Worm (Caenorhabditis elegans) whole organism, L1 larva: Measurements from ENCODE around the gene K10D11.7.

Experiments
- C04F5.9 ChIP-seq: sonication (generic microtip); optimal IDR thresholded peaks from 2 replicates; lab custom pipeline; 2016; ENCODE audit warnings: missing genetic modification characterization, missing compliant biosample characterization
- F16B12.6 ChIP-seq: fragments of 150-350 bp; optimal IDR thresholded peaks from 2 replicates; lab custom pipeline; 2014; ENCODE audit warnings: missing biosample characterization, missing genetic modification characterization
- aly-2 ChIP-seq: fragments of 150-350 bp; optimal IDR thresholded peaks from 2 replicates; lab custom pipeline; 2014; ENCODE audit warnings: missing biosample characterization, missing genetic modification characterization
- ceh-63 ChIP-seq: fragments of 200-800 bp; sonication (Bioruptor generic); optimal IDR thresholded peaks from 2 replicates; lab custom pipeline; 2018; ENCODE audit warnings: mild to moderate bottlenecking, missing genetic modification characterization, missing compliant biosample characterization
- dpl-1 ChIP-seq, 3 experiments: fragments of 150-350 bp in 2 of 3; sonication (generic microtip) in 1 of 3; optimal IDR thresholded peaks; 2 replicates each; lab custom pipeline; 2014 to 2017; ENCODE audit warnings: missing biosample characterization in 3 of 3, missing genetic modification characterization in 3 of 3, missing genetic modification reagents in 3 of 3
- efl-1 ChIP-seq, 4 experiments: fragments of 150-350 bp; optimal IDR thresholded peaks in 3 of 4; peaks in 1 of 4; 1 replicate in 1 of 4; 2 replicates in 3 of 4; lab custom pipeline; 2014; ENCODE audit warnings: missing biosample characterization in 2 of 4, missing genetic modification characterization in 2 of 4, missing genetic modification reagents in 2 of 4
- efl-3 ChIP-seq: fragments of 200-800 bp; sonication (Bioruptor generic); optimal IDR thresholded peaks from 2 replicates; lab custom pipeline; 2018; ENCODE audit warnings: mild to moderate bottlenecking, missing genetic modification characterization, missing compliant biosample characterization
- egl-27 ChIP-seq, 2 experiments: fragments of 150-350 bp in 1 of 2; sonication (generic microtip); optimal IDR thresholded peaks; 3 replicates each; lab custom pipeline; 2017 to 2018; ENCODE audit warnings: missing biosample characterization in 2 of 2, missing genetic modification characterization in 2 of 2, missing genetic modification reagents in 2 of 2
- elt-2 ChIP-seq: sonication (generic microtip); optimal IDR thresholded peaks from 2 replicates; lab custom pipeline; 2016; ENCODE audit warnings: missing genetic modification characterization, mild to moderate bottlenecking, inconsistent platforms, missing compliant biosample characterization, missing genetic modification reagents
- ets-5 ChIP-seq: fragments of 200-800 bp; sonication (Bioruptor generic); IDR thresholded peaks from 2 replicates; pipeline ENCODE4 v1.3.6; 2022; ENCODE audit warnings: missing genetic modification characterization, missing compliant biosample characterization
- fkh-10 ChIP-seq: sonication (generic microtip); optimal IDR thresholded peaks from 2 replicates; lab custom pipeline; 2017; ENCODE audit warnings: missing biosample characterization, missing genetic modification reagents, missing genetic modification characterization
- fkh-8 ChIP-seq: sonication (generic microtip); optimal IDR thresholded peaks from 2 replicates; lab custom pipeline; 2016; ENCODE audit warnings: mild to moderate bottlenecking, missing genetic modification characterization, missing compliant biosample characterization
- fos-1 ChIP-seq: fragments of 150-350 bp; optimal IDR thresholded peaks from 2 replicates; lab custom pipeline; 2014; ENCODE audit warnings: missing biosample characterization, missing genetic modification characterization
- grh-1 ChIP-seq: fragments of 200-800 bp; sonication (Bioruptor generic); IDR thresholded peaks from 2 replicates; pipeline ENCODE4 v1.3.6; 2022; ENCODE audit warnings: missing genetic modification reagents, missing genetic modification characterization, missing compliant biosample characterization
- hlh-4 ChIP-seq: sonication (generic microtip); optimal IDR thresholded peaks from 2 replicates; lab custom pipeline; 2016; ENCODE audit warnings: mild to moderate bottlenecking, missing genetic modification characterization, missing compliant biosample characterization
- irx-1 ChIP-seq: sonication (generic microtip); optimal IDR thresholded peaks from 2 replicates; lab custom pipeline; 2016; ENCODE audit warnings: missing genetic modification characterization, missing compliant biosample characterization
- lin-13 ChIP-seq: fragments of 150-350 bp; optimal IDR thresholded peaks from 2 replicates; lab custom pipeline; 2014; ENCODE audit warnings: missing biosample characterization, missing genetic modification reagents, missing genetic modification characterization
- lin-35 ChIP-seq, 2 experiments: fragments of 150-350 bp; optimal IDR thresholded peaks; 2 replicates each; lab custom pipeline; 2014; ENCODE audit warnings: missing biosample characterization in 2 of 2, missing genetic modification characterization in 2 of 2, missing genetic modification reagents in 2 of 2
- lin-39 ChIP-seq: fragments of 150-350 bp; optimal IDR thresholded peaks from 2 replicates; lab custom pipeline; 2014; ENCODE audit warnings: missing biosample characterization, missing genetic modification reagents, missing genetic modification characterization
- lir-3 ChIP-seq: sonication (generic microtip); optimal IDR thresholded peaks from 2 replicates; lab custom pipeline; 2016; ENCODE audit warnings: mild to moderate bottlenecking, missing genetic modification characterization, moderate library complexity, missing compliant biosample characterization; ENCODE audit not compliant: poor library complexity
- lsy-2 ChIP-seq, 2 experiments: fragments of 150-350 bp; optimal IDR thresholded peaks; 2 replicates each; lab custom pipeline; 2014; ENCODE audit warnings: missing biosample characterization in 2 of 2, missing genetic modification characterization in 2 of 2
- mab-9 ChIP-seq: fragments of 200-800 bp; sonication (Bioruptor generic); IDR thresholded peaks from 2 replicates; pipeline ENCODE4 v1.3.6; 2022; ENCODE audit warnings: missing genetic modification reagents, missing genetic modification characterization, missing compliant biosample characterization
- mep-1 ChIP-seq: fragments of 150-350 bp; optimal IDR thresholded peaks from 2 replicates; lab custom pipeline; 2014; ENCODE audit warnings: missing biosample characterization, missing genetic modification characterization
- nhr-11 ChIP-seq: fragments of 150-350 bp; optimal IDR thresholded peaks from 2 replicates; lab custom pipeline; 2014; ENCODE audit warnings: missing biosample characterization, missing genetic modification characterization
- nhr-12 ChIP-seq: sonication (generic microtip); optimal IDR thresholded peaks from 2 replicates; lab custom pipeline; 2017; ENCODE audit warnings: missing biosample characterization, missing genetic modification characterization
- nhr-20 ChIP-seq: sonication (generic microtip); optimal IDR thresholded peaks from 2 replicates; lab custom pipeline; 2016; ENCODE audit warnings: mild to moderate bottlenecking, missing genetic modification characterization, missing compliant biosample characterization
- nhr-237 ChIP-seq: fragments of 150-350 bp; optimal IDR thresholded peaks from 2 replicates; lab custom pipeline; 2014; ENCODE audit warnings: missing biosample characterization, missing genetic modification characterization
- nhr-47 ChIP-seq: sonication (generic microtip); optimal IDR thresholded peaks from 2 replicates; lab custom pipeline; 2016; ENCODE audit warnings: mild to moderate bottlenecking, missing genetic modification characterization, moderate library complexity, missing compliant biosample characterization
- nhr-71 ChIP-seq: sonication (generic microtip); optimal IDR thresholded peaks from 2 replicates; lab custom pipeline; 2016; ENCODE audit warnings: mild to moderate bottlenecking, missing genetic modification characterization, moderate library complexity, missing compliant biosample characterization
- nhr-84 ChIP-seq: sonication (generic microtip); optimal IDR thresholded peaks from 2 replicates; lab custom pipeline; 2017; ENCODE audit warnings: missing biosample characterization, missing genetic modification characterization
- nhr-85 ChIP-seq: sonication (generic microtip); peaks from one replicate; lab custom pipeline; 2016; ENCODE audit warnings: missing genetic modification characterization, inconsistent platforms, missing compliant biosample characterization
- nhr-90 ChIP-seq: sonication (generic microtip); optimal IDR thresholded peaks from 2 replicates; lab custom pipeline; 2016; ENCODE audit warnings: mild to moderate bottlenecking, missing genetic modification characterization, missing compliant biosample characterization; ENCODE audit not compliant: poor library complexity
- pag-3 ChIP-seq: sonication (generic microtip); optimal IDR thresholded peaks from 2 replicates; lab custom pipeline; 2017; ENCODE audit warnings: missing genetic modification characterization, mild to moderate bottlenecking, missing compliant biosample characterization, antibody characterized with exemption, borderline replicate concordance; ENCODE audit not compliant: insufficient read depth
- pax-3 ChIP-seq: fragments of 200-800 bp; sonication (Bioruptor generic); optimal IDR thresholded peaks from 2 replicates; lab custom pipeline; 2018; ENCODE audit warnings: mild to moderate bottlenecking, missing genetic modification characterization, moderate library complexity, missing compliant biosample characterization
- pqm-1 ChIP-seq: sonication (generic microtip); optimal IDR thresholded peaks from 3 replicates; lab custom pipeline; 2017; ENCODE audit warnings: missing biosample characterization, missing genetic modification characterization
- rnt-1 ChIP-seq: sonication (generic microtip); optimal IDR thresholded peaks from 2 replicates; lab custom pipeline; 2016; ENCODE audit warnings: mild to moderate bottlenecking, missing genetic modification characterization, moderate library complexity, missing compliant biosample characterization
- skn-1 ChIP-seq: fragments of 150-350 bp; optimal IDR thresholded peaks from 2 replicates; lab custom pipeline; 2014; ENCODE audit warnings: missing biosample characterization, missing genetic modification characterization
- snu-23 ChIP-seq: sonication (generic microtip); optimal IDR thresholded peaks from 2 replicates; lab custom pipeline; 2016; ENCODE audit warnings: missing genetic modification characterization, missing compliant biosample characterization
- sox-4 ChIP-seq: sonication (generic microtip); optimal IDR thresholded peaks from 2 replicates; lab custom pipeline; 2016; ENCODE audit warnings: missing genetic modification characterization, missing compliant biosample characterization
- sptf-1 ChIP-seq: fragments of 150-350 bp; optimal IDR thresholded peaks from 2 replicates; lab custom pipeline; 2014; ENCODE audit warnings: missing biosample characterization, missing genetic modification characterization
- swsn-7 ChIP-seq: sonication (generic microtip); optimal IDR thresholded peaks from 2 replicates; lab custom pipeline; 2016; ENCODE audit warnings: missing genetic modification characterization, missing compliant biosample characterization
- tlp-1 ChIP-seq: fragments of 150-350 bp; optimal IDR thresholded peaks from 2 replicates; lab custom pipeline; 2014; ENCODE audit warnings: missing biosample characterization, missing genetic modification characterization
- unc-130 ChIP-seq: fragments of 150-350 bp; optimal IDR thresholded peaks from 2 replicates; lab custom pipeline; 2017; ENCODE audit warnings: missing biosample characterization, missing genetic modification characterization, inconsistent platforms
- unc-86 ChIP-seq: sonication (generic microtip); optimal IDR thresholded peaks from 2 replicates; lab custom pipeline; 2016; ENCODE audit warnings: missing genetic modification characterization, missing compliant biosample characterization
- unc-98 ChIP-seq: fragments of 200-800 bp; sonication (Bioruptor generic); IDR thresholded peaks from 2 replicates; pipeline ENCODE4 v1.3.6; 2022; ENCODE audit warnings: missing genetic modification characterization, missing compliant biosample characterization
- vab-15 ChIP-seq: sonication (generic microtip); optimal IDR thresholded peaks from 2 replicates; lab custom pipeline; 2017; ENCODE audit warnings: missing genotype, mild to moderate bottlenecking, missing genetic modification characterization, missing compliant biosample characterization
- xbp-1 ChIP-seq: sonication (generic microtip); optimal IDR thresholded peaks from 2 replicates; lab custom pipeline; 2016; ENCODE audit warnings: missing genetic modification characterization, missing compliant biosample characterization
- zag-1 ChIP-seq: fragments of 150-350 bp; optimal IDR thresholded peaks from 2 replicates; lab custom pipeline; 2014; ENCODE audit warnings: missing biosample characterization, missing genetic modification characterization
- zip-4 ChIP-seq: fragments of 200-800 bp; sonication (Bioruptor generic); optimal IDR thresholded peaks from 2 replicates; lab custom pipeline; 2018; ENCODE audit warnings: mild to moderate bottlenecking, missing genetic modification characterization, moderate library complexity, missing compliant biosample characterization
- ztf-11 ChIP-seq, 2 experiments: sonication (generic microtip); optimal IDR thresholded peaks; 2 replicates each; lab custom pipeline; 2016 to 2017; ENCODE audit warnings: missing genetic modification characterization in 2 of 2, missing biosample characterization in 1 of 2, missing compliant biosample characterization in 1 of 2

Gene K10D11.7

ce11 chrIV:13026762-13027161, 31.0 kb upstream of the K10D11.7 start:
- TF ChIP-seq lin-35 (GFP tag; optimal IDR thresholded peaks at IDR 0.05; lab: Kevin White, UChicago) (no peak), efl-1 (optimal IDR thresholded peaks at IDR 0.05; lab: Kevin White, UChicago) (no peak), efl-1 (GFP tag; optimal IDR thresholded peaks at IDR 0.05 in 1 of 2; lab: Kevin White, UChicago) (peak in 1 of 2 experiments; percentile 70), elt-2 (peak; percentile 75)

ce11 chrIV:13025853-13026343, 30.1 kb upstream of the K10D11.7 start:
- TF ChIP-seq nhr-12, result no peak
- peak in 1 of 2 experiments; percentile 48 for TF ChIP-seq lsy-2 (tag; optimal IDR thresholded peaks at IDR 0.05; lab: Kevin White, UChicago)
- TF ChIP-seq dpl-1 (GFP tag; optimal IDR thresholded peaks at IDR 0.05; lab: Kevin White, UChicago), result peak in 1 of 3 experiments; percentile 24
- no peak for TF ChIP-seq unc-130 (tag; lab: Kevin White, UChicago)
- no peak for TF ChIP-seq egl-27 (tag; optimal IDR thresholded peaks at IDR 0.05; lab: Kevin White, UChicago)
- no peak for TF ChIP-seq elt-2
- TF ChIP-seq nhr-20 (tag; lab: Kevin White, UChicago), result no peak
- TF ChIP-seq unc-86 (tag; lab: Kevin White, UChicago), result peak; percentile 41
- TF ChIP-seq lir-3 (tag; lab: Kevin White, UChicago), result no peak
- peak; percentile 55 for TF ChIP-seq nhr-47 (tag; lab: Kevin White, UChicago)
- peak; percentile 10 for TF ChIP-seq lin-13 (GFP tag; lab: Kevin White, UChicago)
- TF ChIP-seq efl-3, result no peak
- no peak for TF ChIP-seq hlh-4 (tag; lab: Kevin White, UChicago)
- no peak for TF ChIP-seq ceh-63 (GFP tag; lab: Kevin White, UChicago)
- no peak for TF ChIP-seq nhr-85 (tag; lab: Kevin White, UChicago)
- TF ChIP-seq pag-3, result no peak
- no peak for TF ChIP-seq zag-1 (tag; lab: Kevin White, UChicago)
- peak; percentile 44 for TF ChIP-seq swsn-7
- TF ChIP-seq sptf-1 (tag; lab: Kevin White, UChicago), result no peak
- no peak for TF ChIP-seq rnt-1 (tag; lab: Kevin White, UChicago)
- no peak for TF ChIP-seq ztf-11 (tag; optimal IDR thresholded peaks at IDR 0.05; lab: Kevin White, UChicago)
- TF ChIP-seq tlp-1 (tag; lab: Kevin White, UChicago), result no peak
- no peak for TF ChIP-seq vab-15 (tag; lab: Kevin White, UChicago)
- TF ChIP-seq ets-5, result no peak
- no peak for TF ChIP-seq sox-4 (tag; lab: Kevin White, UChicago)
- no peak for TF ChIP-seq mep-1 (tag; lab: Kevin White, UChicago)
- TF ChIP-seq fkh-10 (GFP tag; lab: Kevin White, UChicago), result peak; percentile 69
- TF ChIP-seq F16B12.6 (tag; lab: Kevin White, UChicago), result no peak
- TF ChIP-seq zip-4 (GFP tag; lab: Kevin White, UChicago), result no peak
- TF ChIP-seq grh-1, result no peak
- TF ChIP-seq pax-3, result no peak
- TF ChIP-seq lin-39 (tag; lab: Kevin White, UChicago), result no peak
- peak; percentile 60 for TF ChIP-seq nhr-71 (tag; lab: Kevin White, UChicago)
- TF ChIP-seq pqm-1 (tag; lab: Kevin White, UChicago), result no peak
- TF ChIP-seq fos-1, result no peak
- peak; percentile 15 to 18 for TF ChIP-seq efl-1 (optimal IDR thresholded peaks at IDR 0.05; lab: Kevin White, UChicago)
- TF ChIP-seq efl-1 (GFP tag; optimal IDR thresholded peaks at IDR 0.05 in 1 of 2; lab: Kevin White, UChicago), result peak in 1 of 2 experiments; percentile 86
- TF ChIP-seq snu-23 (GFP tag; lab: Kevin White, UChicago), result peak; percentile 21
- peak in 1 of 2 experiments; percentile 28 for TF ChIP-seq lin-35 (GFP tag; optimal IDR thresholded peaks at IDR 0.05; lab: Kevin White, UChicago)
- TF ChIP-seq aly-2, result no peak
- peak; percentile 85 for TF ChIP-seq fkh-8 (tag; lab: Kevin White, UChicago)
- TF ChIP-seq nhr-90 (tag; lab: Kevin White, UChicago), result no peak
- TF ChIP-seq nhr-84 (tag; lab: Kevin White, UChicago), result no peak
- TF ChIP-seq unc-98 (GFP tag; lab: Robert Waterston, UW), result no peak
- TF ChIP-seq mab-9 (GFP tag; lab: Robert Waterston, UW), result no peak
- TF ChIP-seq skn-1 (tag; lab: Kevin White, UChicago), result no peak
- TF ChIP-seq nhr-11 (tag; lab: Kevin White, UChicago), result no peak
- TF ChIP-seq nhr-237 (tag; lab: Kevin White, UChicago), result no peak
- TF ChIP-seq C04F5.9, result no peak
- no peak for TF ChIP-seq irx-1
- TF ChIP-seq xbp-1 (tag; lab: Kevin White, UChicago), result peak; percentile 13
